Fruit fly (Drosophila melanogaster): ENCODE data around the gene Cpsf100.

dm6 chr3R:29072834-29073233, 38.5 kb downstream of the Cpsf100 start:
- peak; percentile 25 for TF ChIP-seq psq (GFP tag; optimal IDR thresholded peaks at IDR 0.05)
- TF ChIP-seq br (GFP tag; optimal IDR thresholded peaks at IDR 0.05), result no peak
- TF ChIP-seq h (GFP tag; optimal IDR thresholded peaks at IDR 0.05), result peak; percentile 44
- TF ChIP-seq Hr78 (GFP tag; optimal IDR thresholded peaks at IDR 0.05), result no peak
- TF ChIP-seq OdsH (GFP tag; optimal IDR thresholded peaks at IDR 0.05), result no peak
- TF ChIP-seq brk (GFP tag; optimal IDR thresholded peaks at IDR 0.05), result no peak
- no peak for TF ChIP-seq Myc (optimal IDR thresholded peaks at IDR 0.05)
- no peak for TF ChIP-seq lola (GFP tag; optimal IDR thresholded peaks at IDR 0.05)
